Worm (Caenorhabditis elegans): ENCODE data around the gene nlp-7.

nlp-7 gene

ce11 chrX:8551687-8552327 lies 41.2 kb upstream of the nlp-7 start, which contains the start of gene dhhc-14:
TSS of gene dhhc-14 (plus strand) at chrX:8552277.
- TF ChIP-seq skn-1 (tag; optimal IDR thresholded peaks at IDR 0.05) (no peak), aly-2 (tag; optimal IDR thresholded peaks at IDR 0.05) (no peak), lsy-2 (tag; optimal IDR thresholded peaks at IDR 0.05) (peak in 1 of 2 experiments; percentile 49), sem-4 (tag; optimal IDR thresholded peaks at IDR 0.05) (peak; percentile 57), lin-11 (tag; optimal IDR thresholded peaks at IDR 0.05) (peak; percentile 64), nhr-25 (tag; optimal IDR thresholded peaks at IDR 0.05) (no peak), ztf-4 (tag; optimal IDR thresholded peaks at IDR 0.05) (no peak), F13H6.1 (tag; optimal IDR thresholded peaks at IDR 0.05) (peak; percentile 52), unc-55 (GFP tag; optimal IDR thresholded peaks at IDR 0.05) (peak; percentile 76), ceh-82 (tag; optimal IDR thresholded peaks at IDR 0.05) (no peak), R02D3.7 (tag; optimal IDR thresholded peaks at IDR 0.05) (no peak), alr-1 (tag; optimal IDR thresholded peaks at IDR 0.05) (no peak), lin-13 (GFP tag; optimal IDR thresholded peaks at IDR 0.05) (peak; percentile 42), mdl-1 (tag; optimal IDR thresholded peaks at IDR 0.05) (peak in 1 of 2 experiments; percentile 69), fos-1 (tag; optimal IDR thresholded peaks at IDR 0.05) (peak; percentile 48), C34F6.9 (tag; optimal IDR thresholded peaks at IDR 0.05) (peak; percentile 66), dmd-4 (tag; optimal IDR thresholded peaks at IDR 0.05) (no peak), nhr-21 (tag; optimal IDR thresholded peaks at IDR 0.05) (no peak), ceh-16 (tag; optimal IDR thresholded peaks at IDR 0.05) (no peak), crh-2 (tag; optimal IDR thresholded peaks at IDR 0.05) (peak; percentile 46), nhr-11 (tag; optimal IDR thresholded peaks at IDR 0.05) (no peak), elt-1 (tag; optimal IDR thresholded peaks at IDR 0.05) (no peak), zag-1 (tag; optimal IDR thresholded peaks at IDR 0.05) (peak; percentile 66), nhr-23 (tag; optimal IDR thresholded peaks at IDR 0.05) (no peak), nhr-12 (tag; optimal IDR thresholded peaks at IDR 0.05) (no peak), mab-5 (tag; optimal IDR thresholded peaks at IDR 0.05) (no peak), snpc-4 (tag; optimal IDR thresholded peaks at IDR 0.05) (peak; percentile 28), nhr-129 (tag; optimal IDR thresholded peaks at IDR 0.05) (peak; percentile 76), sma-9 (GFP tag; optimal IDR thresholded peaks at IDR 0.05) (peak; percentile 12), sma-9 (tag; optimal IDR thresholded peaks at IDR 0.05) (no peak)

ce11 chrX:8554029-8554428 lies 39.0 kb upstream of the nlp-7 start:
- TF ChIP-seq blmp-1 (tag; optimal IDR thresholded peaks at IDR 0.05; ENCODE audit: insufficient read depth) (peak; percentile 83), elt-1 (tag; optimal IDR thresholded peaks at IDR 0.05) (no peak), crh-2 (tag; optimal IDR thresholded peaks at IDR 0.05) (no peak), R02D3.7 (tag; optimal IDR thresholded peaks at IDR 0.05) (no peak), mab-5 (tag; optimal IDR thresholded peaks at IDR 0.05) (no peak), peb-1 (tag; optimal IDR thresholded peaks at IDR 0.05) (no peak), nhr-77 (tag; optimal IDR thresholded peaks at IDR 0.05) (no peak), nhr-21 (tag; optimal IDR thresholded peaks at IDR 0.05) (no peak), unc-62 (GFP tag; optimal IDR thresholded peaks at IDR 0.05) (no peak), ceh-16 (tag; optimal IDR thresholded peaks at IDR 0.05) (peak; percentile 45), nhr-25 (tag; optimal IDR thresholded peaks at IDR 0.05) (peak; percentile 49)

- no peak for TF ChIP-seq egl-27 (tag; optimal IDR thresholded peaks at IDR 0.05)
- TF ChIP-seq unc-55 (GFP tag; optimal IDR thresholded peaks at IDR 0.05), result peak; percentile 53
- TF ChIP-seq mbf-1 (tag; optimal IDR thresholded peaks at IDR 0.05), result no peak
- peak; percentile 39 for TF ChIP-seq F13H6.1 (tag; optimal IDR thresholded peaks at IDR 0.05)
- no peak for TF ChIP-seq gmeb-1 (tag; optimal IDR thresholded peaks at IDR 0.05)
- TF ChIP-seq unc-39 (tag; optimal IDR thresholded peaks at IDR 0.05), result no peak
- no peak for TF ChIP-seq ZK546.5 (tag; optimal IDR thresholded peaks at IDR 0.05)
- peak; percentile 11 for TF ChIP-seq C34F6.9 (tag; optimal IDR thresholded peaks at IDR 0.05)
- no peak for TF ChIP-seq nhr-77 (tag; optimal IDR thresholded peaks at IDR 0.05)
- TF ChIP-seq snpc-4 (tag; optimal IDR thresholded peaks at IDR 0.05), result no peak
- TF ChIP-seq nhr-129 (tag; optimal IDR thresholded peaks at IDR 0.05), result peak; percentile 39
- TF ChIP-seq Y55F3AM.14 (GFP tag; optimal IDR thresholded peaks at IDR 0.05), result no peak
- TF ChIP-seq nhr-23 (tag; optimal IDR thresholded peaks at IDR 0.05), result no peak
- TF ChIP-seq ceh-16 (tag; optimal IDR thresholded peaks at IDR 0.05), result no peak
- peak; percentile 36 for TF ChIP-seq nhr-25 (tag; optimal IDR thresholded peaks at IDR 0.05)
- no peak for TF ChIP-seq skn-1 (tag; optimal IDR thresholded peaks at IDR 0.05)
- peak; percentile 34 for TF ChIP-seq sma-3 (GFP tag; optimal IDR thresholded peaks at IDR 0.05)
- TF ChIP-seq fos-1 (tag; optimal IDR thresholded peaks at IDR 0.05), result no peak
- no peak for TF ChIP-seq alr-1 (tag; optimal IDR thresholded peaks at IDR 0.05)
- TF ChIP-seq lsy-2 (tag; optimal IDR thresholded peaks at IDR 0.05), result peak in 1 of 2 experiments; percentile 17
- TF ChIP-seq elt-1 (tag; optimal IDR thresholded peaks at IDR 0.05), result no peak
Observed at ce11 chrX:8556614-8557196, 36.3 kb upstream of the nlp-7 start, which contains the start of gene utx-1. TSS of gene utx-1 (plus strand) at chrX:8557146.
